Fruit fly (Drosophila melanogaster) whole organism, embryonic: ENCODE measurements around the gene CG46313.

Experiments used
- Aef1 ChIP-seq: fragments of 200-800 bp; sonication (Bioruptor generic); IDR thresholded peaks from 3 replicates; pipeline ENCODE4 v1.3.6; 2022; ENCODE audit warnings: missing biosample characterization, missing genetic modification characterization
- Atf-2 ChIP-seq: fragments of 200-800 bp; sonication (Bioruptor generic); optimal IDR thresholded peaks from 2 replicates; lab custom pipeline; 2016; ENCODE audit warnings: missing biosample characterization, missing genetic modification characterization
- CG10209 ChIP-seq: fragments of 200-800 bp; sonication (Bioruptor generic); optimal IDR thresholded peaks from 3 replicates; lab custom pipeline; 2017; ENCODE audit warnings: missing biosample characterization, mild to moderate bottlenecking, missing genetic modification characterization, missing genetic modification reagents
- CG10274 ChIP-seq: fragments of 200-800 bp; sonication (Bioruptor generic); optimal IDR thresholded peaks from 3 replicates; lab custom pipeline; 2017; ENCODE audit warnings: missing biosample characterization, mild to moderate bottlenecking, missing genetic modification characterization
- CG12769 ChIP-seq: fragments of 200-800 bp; sonication (Bioruptor generic); optimal IDR thresholded peaks from 2 replicates; lab custom pipeline; 2019; ENCODE audit warnings: missing biosample characterization, mild to moderate bottlenecking, missing genetic modification characterization, moderate library complexity
- CG13296 ChIP-seq: fragments of 200-800 bp; sonication (Bioruptor generic); optimal IDR thresholded peaks from 3 replicates; lab custom pipeline; 2018; ENCODE audit warnings: missing biosample characterization, mild to moderate bottlenecking, missing genetic modification characterization
- CG13624 ChIP-seq: fragments of 200-800 bp; sonication (Bioruptor generic); optimal IDR thresholded peaks from 2 replicates; lab custom pipeline; 2016; ENCODE audit warnings: missing biosample characterization, missing genetic modification characterization
- CG16813 ChIP-seq: fragments of 200-800 bp; sonication (Bioruptor generic); IDR thresholded peaks from 3 replicates; pipeline ENCODE4 v1.3.6; 2022; ENCODE audit warnings: missing biosample characterization, missing genetic modification characterization; ENCODE audit not compliant: partially characterized antibody
- CG17328 ChIP-seq: fragments of 200-800 bp; sonication (Bioruptor generic); IDR thresholded peaks from 2 replicates; pipeline ENCODE4 v1.3.6; 2022; ENCODE audit warnings: missing biosample characterization, missing genetic modification characterization
- CG17912 ChIP-seq: fragments of 200-800 bp; sonication (Bioruptor generic); optimal IDR thresholded peaks from 2 replicates; lab custom pipeline; 2018; ENCODE audit warnings: missing biosample characterization, mild to moderate bottlenecking, missing genetic modification characterization
- CG18011 ChIP-seq: fragments of 200-800 bp; sonication (Bioruptor generic); optimal IDR thresholded peaks from 2 replicates; lab custom pipeline; 2017; ENCODE audit warnings: missing biosample characterization, missing genetic modification characterization, mild to moderate bottlenecking, moderate library complexity, missing genotype
- CG31365 ChIP-seq: fragments of 200-800 bp; sonication (Bioruptor generic); optimal IDR thresholded peaks from 2 replicates; lab custom pipeline; 2018; ENCODE audit warnings: missing biosample characterization, mild to moderate bottlenecking, missing genetic modification characterization
- CG3847 ChIP-seq: fragments of 200-800 bp; sonication (Bioruptor generic); IDR thresholded peaks from 2 replicates; pipeline ENCODE4 v1.3.6; 2022; ENCODE audit warnings: missing biosample characterization, missing genetic modification characterization
- CG4360 ChIP-seq: fragments of 200-800 bp; sonication (Bioruptor generic); IDR thresholded peaks from 2 replicates; pipeline ENCODE4 v1.3.6; 2022; ENCODE audit warnings: missing biosample characterization, missing genetic modification characterization
- CG4707 ChIP-seq: fragments of 200-800 bp; sonication (Bioruptor generic); optimal IDR thresholded peaks from 2 replicates; lab custom pipeline; 2018; ENCODE audit warnings: missing biosample characterization, mild to moderate bottlenecking, missing genetic modification characterization, moderate library complexity
- CG7928 ChIP-seq: fragments of 200-800 bp; sonication (Bioruptor generic); optimal IDR thresholded peaks from 2 replicates; lab custom pipeline; 2017; ENCODE audit warnings: missing biosample characterization, mild to moderate bottlenecking, missing genetic modification characterization
- CG9215 ChIP-seq: fragments of 200-800 bp; sonication (Bioruptor generic); IDR thresholded peaks from 2 replicates; pipeline ENCODE4 v1.3.6; 2022; ENCODE audit warnings: missing biosample characterization, missing genetic modification characterization
- CG9437 ChIP-seq: fragments of 200-800 bp; sonication (Bioruptor generic); optimal IDR thresholded peaks from 2 replicates; lab custom pipeline; 2018; ENCODE audit warnings: missing biosample characterization, mild to moderate bottlenecking, missing genetic modification characterization
- Dref ChIP-seq: fragments of 200-800 bp; sonication (Bioruptor generic); IDR thresholded peaks from 2 replicates; pipeline ENCODE4 v1.3.6; 2022; ENCODE audit warnings: missing biosample characterization, missing genetic modification characterization
- E2f2 ChIP-seq: fragments of 200-800 bp; sonication (Bioruptor generic); IDR thresholded peaks from 2 replicates; pipeline ENCODE4 v1.3.6; 2022; ENCODE audit warnings: missing biosample characterization, missing genetic modification characterization
- Hr3 ChIP-seq: fragments of 200-800 bp; sonication (Bioruptor generic); optimal IDR thresholded peaks from 3 replicates; lab custom pipeline; 2016; ENCODE audit warnings: missing biosample characterization, missing genetic modification characterization
- Mrtf ChIP-seq: fragments of 200-800 bp; sonication (Bioruptor generic); IDR thresholded peaks from 3 replicates; pipeline ENCODE4 v1.3.6; 2022; ENCODE audit warnings: missing biosample characterization, missing genetic modification characterization
- Nf-YB ChIP-seq: fragments of 200-800 bp; sonication (Bioruptor generic); optimal IDR thresholded peaks from 3 replicates; lab custom pipeline; 2019; ENCODE audit warnings: missing biosample characterization, mild to moderate bottlenecking, missing genetic modification characterization, moderate library complexity
- Rx ChIP-seq: fragments of 200-800 bp; sonication (Bioruptor generic); IDR thresholded peaks from 2 replicates; pipeline ENCODE4 v1.3.6; 2022; ENCODE audit warnings: missing biosample characterization, missing genetic modification characterization
- Scr ChIP-seq: fragments of 200-800 bp; sonication (Bioruptor generic); IDR thresholded peaks from 2 replicates; pipeline ENCODE4 v1.3.6; 2022; ENCODE audit warnings: missing biosample characterization, missing genetic modification characterization; ENCODE audit not compliant: partially characterized antibody
- Xrp1 ChIP-seq: fragments of 200-800 bp; sonication (Bioruptor generic); IDR thresholded peaks from 2 replicates; pipeline ENCODE4 v1.3.6; 2022; ENCODE audit warnings: missing biosample characterization, missing genetic modification characterization
- bcd ChIP-seq: fragments of 200-800 bp; sonication (Bioruptor generic); optimal IDR thresholded peaks from 2 replicates; lab custom pipeline; 2017; ENCODE audit warnings: missing biosample characterization, mild to moderate bottlenecking, missing genetic modification characterization
- chif ChIP-seq, 2 experiments: fragments of 200-800 bp; sonication (Bioruptor generic); optimal IDR thresholded peaks; 3 replicates each; lab custom pipeline; 2016; ENCODE audit warnings: missing biosample characterization in 2 of 2, missing genetic modification characterization in 2 of 2
- chm ChIP-seq: fragments of 200-800 bp; sonication (Bioruptor generic); IDR thresholded peaks from 2 replicates; pipeline ENCODE4 v1.3.6; 2022; ENCODE audit warnings: missing biosample characterization, missing genetic modification characterization
- croc ChIP-seq: fragments of 200-800 bp; sonication (Bioruptor generic); conservative IDR thresholded peaks from 3 replicates; pipeline ENCODE4 v1.3.6; 2022; ENCODE audit warnings: missing biosample characterization, missing genetic modification characterization
- dmrt99B ChIP-seq: fragments of 200-800 bp; sonication (Bioruptor generic); optimal IDR thresholded peaks from 2 replicates; lab custom pipeline; 2018; ENCODE audit warnings: missing biosample characterization, mild to moderate bottlenecking, missing genetic modification characterization, moderate library complexity
- emc ChIP-seq: fragments of 200-800 bp; sonication (Bioruptor generic); optimal IDR thresholded peaks from 2 replicates; lab custom pipeline; 2016; ENCODE audit warnings: missing biosample characterization, missing genetic modification characterization
- esg ChIP-seq: fragments of 200-800 bp; sonication (Bioruptor generic); conservative IDR thresholded peaks from 2 replicates; pipeline ENCODE4 v1.3.6; 2022; ENCODE audit warnings: missing biosample characterization, missing genetic modification characterization
- eve ChIP-seq, 2 experiments: fragments of >200 bp; optimal IDR thresholded peaks; 2 replicates each; lab custom pipeline; 2017; ENCODE audit warnings: missing biosample characterization in 2 of 2, missing genetic modification characterization in 2 of 2
- ewg ChIP-seq: fragments of 200-800 bp; sonication (Bioruptor generic); optimal IDR thresholded peaks from 3 replicates; lab custom pipeline; 2017; ENCODE audit warnings: mild to moderate bottlenecking, missing biosample characterization, missing genetic modification reagents, missing genetic modification characterization
- eyg ChIP-seq: fragments of 200-800 bp; sonication (Bioruptor generic); optimal IDR thresholded peaks from 3 replicates; lab custom pipeline; 2016; ENCODE audit warnings: missing biosample characterization, missing genetic modification characterization
- gce ChIP-seq: fragments of 200-800 bp; sonication (Bioruptor generic); IDR thresholded peaks from 3 replicates; pipeline ENCODE4 v1.3.6; 2022; ENCODE audit warnings: missing biosample characterization, missing genetic modification characterization
- hkb ChIP-seq, 2 experiments: fragments of 200-800 bp in 1 of 2; fragments of >200 bp in 1 of 2; sonication (Bioruptor generic) in 1 of 2; IDR thresholded peaks in 1 of 2; optimal IDR thresholded peaks in 1 of 2; 2 replicates each; pipeline versions ENCODE4 v1.3.6 to Lab custom; 2017 to 2022; ENCODE audit warnings: missing biosample characterization in 1 of 2, missing genetic modification characterization in 1 of 2
- hth ChIP-seq: fragments of >200 bp; optimal IDR thresholded peaks from 2 replicates; lab custom pipeline; 2017; ENCODE audit warnings: inconsistent platforms
- ind ChIP-seq: fragments of 200-800 bp; sonication (Bioruptor generic); optimal IDR thresholded peaks from 3 replicates; lab custom pipeline; 2016; ENCODE audit warnings: missing biosample characterization, missing genetic modification characterization
- inv ChIP-seq: fragments of 200-800 bp; sonication (Bioruptor generic); IDR thresholded peaks from 2 replicates; pipeline ENCODE4 v1.3.6; 2022; ENCODE audit warnings: missing biosample characterization, missing genetic modification characterization; ENCODE audit not compliant: partially characterized antibody
- kay ChIP-seq: fragments of 200-800 bp; sonication (Bioruptor generic); optimal IDR thresholded peaks from 2 replicates; lab custom pipeline; 2016; ENCODE audit warnings: missing biosample characterization, missing genetic modification characterization
- lab ChIP-seq: fragments of 200-800 bp; sonication (Bioruptor generic); optimal IDR thresholded peaks from 3 replicates; lab custom pipeline; 2017; ENCODE audit warnings: missing biosample characterization, missing genetic modification characterization, mild to moderate bottlenecking, moderate library complexity, missing genetic modification reagents
- lbe ChIP-seq: fragments of 200-800 bp; sonication (Bioruptor generic); optimal IDR thresholded peaks from 2 replicates; lab custom pipeline; 2016; ENCODE audit warnings: missing biosample characterization, mild to moderate bottlenecking, missing genetic modification characterization
- pho ChIP-seq: fragments of 200-800 bp; sonication (Bioruptor generic); optimal IDR thresholded peaks from 2 replicates; lab custom pipeline; 2016; ENCODE audit warnings: missing biosample characterization, missing genetic modification characterization
- ranshi ChIP-seq: fragments of 200-800 bp; sonication (Bioruptor generic); IDR thresholded peaks from 2 replicates; pipeline ENCODE4 v1.3.6; 2022; ENCODE audit warnings: missing biosample characterization, missing genetic modification characterization
- seq ChIP-seq: fragments of 200-800 bp; sonication (Bioruptor generic); IDR thresholded peaks from 2 replicates; pipeline ENCODE4 v1.3.6; 2022; ENCODE audit warnings: missing biosample characterization, missing genetic modification characterization
- tio ChIP-seq: fragments of 200-800 bp; sonication (Bioruptor generic); optimal IDR thresholded peaks from 2 replicates; lab custom pipeline; 2017; ENCODE audit warnings: missing biosample characterization, missing genetic modification characterization, inconsistent platforms

CG46313 gene

DNA sequence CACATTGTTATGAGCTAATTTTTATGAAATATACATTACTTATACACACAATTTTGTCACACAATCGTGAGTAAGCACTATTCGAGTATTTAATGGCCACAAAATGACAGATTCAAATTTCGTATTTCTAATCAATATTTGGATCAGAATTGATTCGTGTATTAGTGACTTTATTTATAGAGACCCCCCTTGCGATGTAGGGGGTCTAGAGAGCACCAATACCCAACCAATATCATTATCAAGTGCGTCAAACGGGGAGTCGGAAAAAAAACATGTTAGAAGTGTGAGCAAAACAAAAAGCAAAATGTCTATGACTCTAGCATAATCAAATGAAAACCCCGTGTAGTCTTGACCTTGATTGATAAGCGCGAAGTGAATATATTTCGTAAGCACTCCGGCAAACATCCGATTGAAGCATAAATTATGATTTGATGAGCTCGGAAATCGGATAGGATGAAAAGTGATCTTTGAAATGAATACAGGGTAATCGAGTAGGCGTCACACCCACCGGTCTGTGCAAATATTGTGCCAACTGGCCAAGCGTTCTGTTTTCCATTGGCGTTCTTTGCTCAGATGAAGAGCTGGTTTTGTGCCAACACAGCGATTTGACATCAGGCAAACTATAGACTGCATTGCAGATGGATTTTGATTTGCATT is 26.0 kb upstream of the CG46313 start (continued):
- TF ChIP-seq CG9437 (GFP tag; lab: Kevin White, UChicago) (no peak), CG10274 (peak; percentile 97), tio (GFP tag; lab: Kevin White, UChicago) (peak; percentile 26), emc (GFP tag; lab: Kevin White, UChicago) (no peak), ind (GFP tag; lab: Kevin White, UChicago) (peak; percentile 47), CG12769 (peak; percentile 11), seq (GFP tag; lab: Robert Waterston, UW) (no peak), Scr (no peak), CG31365 (tag; lab: Kevin White, UChicago) (no peak), E2f2 (GFP tag; lab: Robert Waterston, UW) (no peak), Xrp1 (GFP tag; lab: Robert Waterston, UW) (no peak), CG4707 (GFP tag; lab: Kevin White, UChicago) (no peak), Nf-YB (no peak), lbe (GFP tag; lab: Kevin White, UChicago) (no peak), pho (no peak), eyg (GFP tag; lab: Kevin White, UChicago) (no peak), Aef1 (GFP tag; lab: Robert Waterston, UW) (no peak), Atf-2 (GFP tag; lab: Kevin White, UChicago) (peak; percentile 4), croc (no peak), CG4360 (GFP tag; lab: Robert Waterston, UW) (no peak), Hr3 (no peak), hth (lab: Kevin White, UChicago) (no peak), CG13296 (GFP tag; lab: Kevin White, UChicago) (no peak), CG10209 (no peak), eve (GFP tag; optimal IDR thresholded peaks at IDR 0.05; lab: Kevin White, UChicago) (peak in 1 of 2 experiments; percentile 60), CG7928 (no peak), CG16813 (GFP tag; lab: Robert Waterston, UW) (no peak), CG17328 (GFP tag; lab: Robert Waterston, UW) (no peak), Mrtf (GFP tag; lab: Robert Waterston, UW) (no peak), chif (GFP tag; optimal IDR thresholded peaks at IDR 0.05; lab: Kevin White, UChicago) (no peak), esg (no peak), chm (no peak), dmrt99B (tag; lab: Kevin White, UChicago) (peak; percentile 13), inv (no peak), CG3847 (GFP tag; lab: Robert Waterston, UW) (no peak), lab (peak; percentile 63), Dref (GFP tag; lab: Robert Waterston, UW) (no peak), CG17912 (GFP tag; lab: Kevin White, UChicago) (no peak), CG18011 (GFP tag; lab: Kevin White, UChicago) (no peak), CG9215 (GFP tag; lab: Robert Waterston, UW) (no peak), kay (GFP tag; lab: Kevin White, UChicago) (no peak), gce (GFP tag; lab: Robert Waterston, UW) (no peak), ewg (GFP tag; lab: Kevin White, UChicago) (no peak), ranshi (GFP tag; lab: Robert Waterston, UW) (no peak), hkb (optimal IDR thresholded peaks at IDR 0.05; lab: Kevin White, UChicago) (no peak), hkb (GFP tag; IDR thresholded peaks at IDR 0.05; lab: Robert Waterston, UW) (no peak), bcd (no peak), CG13624 (peak; percentile 30), Rx (GFP tag; lab: Robert Waterston, UW) (no peak)
